Worm (Caenorhabditis elegans): Measurements from ENCODE around the gene fbxa-142.
A peak's percentile ranks its signal among the peaks of the same experiment; 100 is the strongest.

fbxa-142 gene

ce11 chrV:16131249-16131648 is at the start of gene fbxa-142:
Gene fbxa-142, minus strand, starts transcription at chrV:16131349.
- TF ChIP-seq fos-1 (tag; optimal IDR thresholded peaks at IDR 0.05) (no peak), mbf-1 (tag; optimal IDR thresholded peaks at IDR 0.05) (no peak), nhr-77 (tag; optimal IDR thresholded peaks at IDR 0.05) (no peak), lin-11 (tag; optimal IDR thresholded peaks at IDR 0.05) (no peak), sma-3 (GFP tag; optimal IDR thresholded peaks at IDR 0.05) (no peak), elt-1 (tag; optimal IDR thresholded peaks at IDR 0.05) (no peak), lsy-2 (tag; optimal IDR thresholded peaks at IDR 0.05) (no peak), peb-1 (tag; optimal IDR thresholded peaks at IDR 0.05) (no peak), ztf-11 (tag; optimal IDR thresholded peaks at IDR 0.05) (no peak), blmp-1 (tag; optimal IDR thresholded peaks at IDR 0.05; ENCODE audit: insufficient read depth) (no peak)

ce11 chrV:16180350-16180749 is 49.2 kb upstream of the fbxa-142 start, which contains the start of gene str-106:
Gene str-106, plus strand, starts transcription at chrV:16180650.
- TF ChIP-seq elt-3 (tag; optimal IDR thresholded peaks at IDR 0.05) (no peak), ZK546.5 (tag; optimal IDR thresholded peaks at IDR 0.05) (no peak), lsy-2 (tag; optimal IDR thresholded peaks at IDR 0.05) (no peak), zag-1 (tag; optimal IDR thresholded peaks at IDR 0.05) (no peak), lin-39 (tag; optimal IDR thresholded peaks at IDR 0.05) (no peak), nhr-77 (tag; optimal IDR thresholded peaks at IDR 0.05) (no peak), nhr-25 (tag; optimal IDR thresholded peaks at IDR 0.05) (no peak), elt-1 (tag; optimal IDR thresholded peaks at IDR 0.05) (no peak), nhr-6 (tag; optimal IDR thresholded peaks at IDR 0.05) (no peak), nhr-237 (tag; optimal IDR thresholded peaks at IDR 0.05) (no peak), blmp-1 (tag; optimal IDR thresholded peaks at IDR 0.05; ENCODE audit: insufficient read depth) (no peak), ztf-4 (tag; optimal IDR thresholded peaks at IDR 0.05) (no peak), nhr-129 (tag; optimal IDR thresholded peaks at IDR 0.05) (no peak), nhr-11 (tag; optimal IDR thresholded peaks at IDR 0.05) (no peak), C34F6.9 (tag; optimal IDR thresholded peaks at IDR 0.05) (no peak)

DNA sequence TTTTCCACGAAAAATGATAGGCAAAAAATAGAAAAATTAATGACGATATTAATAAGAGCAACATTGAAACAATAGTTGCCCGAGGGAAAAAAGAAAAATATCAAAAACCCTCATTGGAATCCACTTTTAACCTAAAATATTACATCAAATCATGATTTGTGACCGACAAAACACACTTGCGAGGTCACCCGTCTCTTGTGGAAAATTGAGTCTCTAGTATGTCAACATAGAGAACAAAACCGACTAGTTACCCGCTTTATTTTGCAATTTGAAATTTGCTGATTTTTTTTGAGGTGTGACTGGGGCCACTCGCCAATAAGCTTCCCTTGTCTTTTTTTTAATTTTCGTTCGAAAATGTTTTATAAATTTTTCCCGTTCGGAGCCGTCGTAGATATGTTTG is 44.6 kb upstream of the fbxa-142 start, which contains the start of gene cyp-33D1:
Gene cyp-33D1 (minus strand): TSS at position 101 of the 400 bp plus-strand sequence.
- TF ChIP-seq ceh-82 (tag; optimal IDR thresholded peaks at IDR 0.05): no peak
- TF ChIP-seq nhr-11 (tag; optimal IDR thresholded peaks at IDR 0.05): no peak
- no peak for TF ChIP-seq nhr-129 (tag; optimal IDR thresholded peaks at IDR 0.05)
- no peak for TF ChIP-seq mdl-1 (tag; optimal IDR thresholded peaks at IDR 0.05)
- TF ChIP-seq aly-2 (tag; optimal IDR thresholded peaks at IDR 0.05): no peak
- no peak for TF ChIP-seq snpc-4 (tag; optimal IDR thresholded peaks at IDR 0.05)
- no peak for TF ChIP-seq unc-62 (GFP tag; optimal IDR thresholded peaks at IDR 0.05)
- TF ChIP-seq mab-5 (tag; optimal IDR thresholded peaks at IDR 0.05): no peak
- TF ChIP-seq elt-3 (tag; optimal IDR thresholded peaks at IDR 0.05): no peak
- no peak for TF ChIP-seq skn-1 (tag; optimal IDR thresholded peaks at IDR 0.05)
- no peak for TF ChIP-seq ZK546.5 (tag; optimal IDR thresholded peaks at IDR 0.05)
- no peak for TF ChIP-seq Y55F3AM.14 (GFP tag; optimal IDR thresholded peaks at IDR 0.05)
- TF ChIP-seq lin-11 (tag; optimal IDR thresholded peaks at IDR 0.05): no peak
- no peak for TF ChIP-seq nhr-237 (tag; optimal IDR thresholded peaks at IDR 0.05)
- TF ChIP-seq sma-9 (GFP tag; optimal IDR thresholded peaks at IDR 0.05): no peak
- TF ChIP-seq sma-9 (tag; optimal IDR thresholded peaks at IDR 0.05): no peak
- no peak for TF ChIP-seq unc-39 (tag; optimal IDR thresholded peaks at IDR 0.05)
- no peak for TF ChIP-seq ztf-4 (tag; optimal IDR thresholded peaks at IDR 0.05)
- no peak for TF ChIP-seq sma-3 (GFP tag; optimal IDR thresholded peaks at IDR 0.05)
- no peak for TF ChIP-seq peb-1 (tag; optimal IDR thresholded peaks at IDR 0.05)

DNA sequence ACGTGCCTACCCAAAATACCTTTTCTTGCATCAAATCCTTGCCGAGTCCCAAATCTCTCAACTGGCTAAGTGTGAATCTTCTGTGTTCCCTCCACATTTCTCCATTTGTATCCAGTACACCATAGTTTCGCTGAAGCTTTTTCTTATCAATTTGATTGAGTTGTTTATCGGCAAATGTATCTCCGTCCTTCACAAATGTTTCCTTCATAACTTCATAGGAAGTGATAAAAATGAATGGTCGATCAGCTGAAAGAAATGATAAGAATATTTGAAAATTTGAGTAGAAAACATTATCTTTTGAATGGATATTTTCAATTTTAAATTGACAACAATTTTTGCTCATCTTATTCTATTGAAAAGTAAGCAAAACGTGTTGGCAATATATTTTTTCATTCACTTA is 44.1 kb upstream of the fbxa-142 start:
- TF ChIP-seq ceh-82 (tag; optimal IDR thresholded peaks at IDR 0.05) (no peak), unc-55 (GFP tag; optimal IDR thresholded peaks at IDR 0.05) (no peak), Y55F3AM.14 (GFP tag; optimal IDR thresholded peaks at IDR 0.05) (no peak), fos-1 (tag; optimal IDR thresholded peaks at IDR 0.05) (peak; percentile 65)

DNA sequence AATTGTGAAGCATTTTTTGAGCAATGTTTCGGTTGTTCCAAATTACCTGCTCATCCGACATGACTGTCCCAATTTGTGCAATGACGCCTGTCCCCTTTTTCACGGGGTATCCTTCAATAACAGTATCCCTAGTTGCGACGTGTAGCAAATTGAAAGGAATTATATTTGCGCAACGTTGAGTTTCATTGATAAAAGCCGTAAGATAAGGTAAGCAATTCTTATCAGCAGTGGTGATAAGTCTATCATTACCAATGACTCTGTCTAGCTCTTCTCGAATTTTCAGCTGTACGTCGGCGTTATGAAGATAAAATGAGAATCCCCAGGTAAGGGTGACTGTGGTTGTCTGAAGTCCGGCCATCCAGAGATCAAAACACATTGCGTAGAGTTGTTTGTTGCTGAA is 43.0 kb upstream of the fbxa-142 start:
- peak; percentile 35 for TF ChIP-seq fos-1 (tag; optimal IDR thresholded peaks at IDR 0.05)
- TF ChIP-seq nhr-21 (tag; optimal IDR thresholded peaks at IDR 0.05): no peak
- TF ChIP-seq nhr-10 (tag; optimal IDR thresholded peaks at IDR 0.05): no peak
- TF ChIP-seq nhr-129 (tag; optimal IDR thresholded peaks at IDR 0.05): no peak
- no peak for TF ChIP-seq sma-3 (GFP tag; optimal IDR thresholded peaks at IDR 0.05)

Measured in whole organism, L2 larva.